Fruit fly (Drosophila melanogaster): ENCODE results near the gene eag.

eag gene

dm6 chrX:15022219-15022618 is 66.9 kb downstream of the eag start (continued):
- TF ChIP-seq CG2202 (tag; optimal IDR thresholded peaks at IDR 0.05) (peak; percentile 62), YL-1 (GFP tag; optimal IDR thresholded peaks at IDR 0.05) (peak; percentile 20), fd102C (GFP tag; optimal IDR thresholded peaks at IDR 0.05) (peak; percentile 3), bbx (GFP tag; IDR thresholded peaks at IDR 0.05; ENCODE audit: partially characterized antibody) (no peak), ap (GFP tag; IDR thresholded peaks at IDR 0.05) (peak; percentile 86), hkb (optimal IDR thresholded peaks at IDR 0.05) (no peak), hkb (GFP tag; IDR thresholded peaks at IDR 0.05) (peak; percentile 88), seq (GFP tag; IDR thresholded peaks at IDR 0.05) (peak; percentile 84), grau (tag; optimal IDR thresholded peaks at IDR 0.05) (peak; percentile 85), unpg (GFP tag; optimal IDR thresholded peaks at IDR 0.05) (peak; percentile 89), ken (GFP tag; IDR thresholded peaks at IDR 0.05) (peak; percentile 86), HmgD (GFP tag; optimal IDR thresholded peaks at IDR 0.05) (peak; percentile 61), Elba2 (GFP tag; optimal IDR thresholded peaks at IDR 0.05) (no peak), Dll (GFP tag; IDR thresholded peaks at IDR 0.05; ENCODE audit: partially characterized antibody) (no peak), Bteb2 (GFP tag; optimal IDR thresholded peaks at IDR 0.05) (peak; percentile 83), Dbx (GFP tag; IDR thresholded peaks at IDR 0.05) (peak; percentile 84), Dp (GFP tag; optimal IDR thresholded peaks at IDR 0.05) (no peak), kah (GFP tag; optimal IDR thresholded peaks at IDR 0.05) (peak; percentile 71), CG3065 (GFP tag; optimal IDR thresholded peaks at IDR 0.05) (peak; percentile 74), CG17385 (GFP tag; optimal IDR thresholded peaks at IDR 0.05) (peak; percentile 82), CG12219 (GFP tag; optimal IDR thresholded peaks at IDR 0.05) (peak; percentile 81), CG7556 (GFP tag; optimal IDR thresholded peaks at IDR 0.05) (peak; percentile 83), Ets97D (GFP tag; optimal IDR thresholded peaks at IDR 0.05) (peak; percentile 53), CG15073 (GFP tag; optimal IDR thresholded peaks at IDR 0.05) (no peak), CG11085 (GFP tag; IDR thresholded peaks at IDR 0.05) (0 out of 2 replicates have a peak, but pooled peaks have one; percentile 19), run (tag; optimal IDR thresholded peaks at IDR 0.05) (peak; percentile 68), sob (GFP tag; IDR thresholded peaks at IDR 0.05) (peak; percentile 83), Nf-YB (GFP tag; optimal IDR thresholded peaks at IDR 0.05) (peak; percentile 68), Gug (GFP tag; IDR thresholded peaks at IDR 0.05) (peak; percentile 64), pzg (GFP tag; optimal IDR thresholded peaks at IDR 0.05) (no peak), Pdp1 (GFP tag; optimal IDR thresholded peaks at IDR 0.05) (peak; percentile 84 to 87), CG4617 (GFP tag; optimal IDR thresholded peaks at IDR 0.05; ENCODE audit: borderline replicate concordance) (peak; percentile 60), CG7786 (GFP tag; optimal IDR thresholded peaks at IDR 0.05) (peak; percentile 86), gem (tag; optimal IDR thresholded peaks at IDR 0.05) (peak; percentile 90), bcd (GFP tag; optimal IDR thresholded peaks at IDR 0.05) (peak; percentile 84), Lhr (GFP tag; optimal IDR thresholded peaks at IDR 0.05) (peak; percentile 47), cad (GFP tag; optimal IDR thresholded peaks at IDR 0.05) (no peak), br (optimal IDR thresholded peaks at IDR 0.05) (no peak), cg (GFP tag; optimal IDR thresholded peaks at IDR 0.05) (no peak), pho (GFP tag; optimal IDR thresholded peaks at IDR 0.05) (peak; percentile 80), CG6254 (GFP tag; optimal IDR thresholded peaks at IDR 0.05) (peak; percentile 78), CG6765 (GFP tag; optimal IDR thresholded peaks at IDR 0.05) (peak; percentile 46), Mes4 (GFP tag; optimal IDR thresholded peaks at IDR 0.05) (peak; percentile 74), Scr (GFP tag; IDR thresholded peaks at IDR 0.05; ENCODE audit: partially characterized antibody) (no peak), Side (GFP tag; optimal IDR thresholded peaks at IDR 0.05) (peak; percentile 83), Blimp-1 (GFP tag; optimal IDR thresholded peaks at IDR 0.05) (peak; percentile 84), CG34376 (GFP tag; optimal IDR thresholded peaks at IDR 0.05) (peak; percentile 59), klu (GFP tag; IDR thresholded peaks at IDR 0.05) (peak; percentile 50; the same call in 1 of the 2 replicates), wor (GFP tag; IDR thresholded peaks at IDR 0.05) (peak; percentile 69), CG16863 (GFP tag; optimal IDR thresholded peaks at IDR 0.05) (peak; percentile 85), CG10267 (tag; optimal IDR thresholded peaks at IDR 0.05) (peak; percentile 78)
